Worm (Caenorhabditis elegans) whole organism, L4 larva: ENCODE results near the gene ddo-2.

ENCODE experiments used
- F49E8.2 ChIP-seq: sonication (generic microtip); optimal IDR thresholded peaks from 2 replicates; lab custom pipeline; 2016; ENCODE audit warnings: missing compliant biosample characterization, mild to moderate bottlenecking, missing genetic modification characterization, borderline replicate concordance
- R02D3.7 ChIP-seq: fragments of 150-350 bp; sonication (generic microtip); optimal IDR thresholded peaks from 3 replicates; lab custom pipeline; 2014; ENCODE audit warnings: missing biosample characterization, missing genetic modification characterization
- Y105C5A.15 ChIP-seq: fragments of 200-800 bp; sonication (Bioruptor generic); IDR thresholded peaks from 2 replicates; pipeline ENCODE4 v1.3.6; 2022; ENCODE audit warnings: missing genetic modification characterization, missing compliant biosample characterization
- Y48G9A.11 ChIP-seq: fragments of 200-800 bp; sonication (Bioruptor generic); IDR thresholded peaks from 2 replicates; pipeline ENCODE4 v1.3.6; 2022; ENCODE audit warnings: missing genetic modification reagents, missing genetic modification characterization, missing compliant biosample characterization
- Y75B8A.6 ChIP-seq: fragments of 200-800 bp; sonication (Bioruptor generic); IDR thresholded peaks from 2 replicates; pipeline ENCODE4 v1.3.6; 2022; ENCODE audit warnings: missing genetic modification reagents, missing genetic modification characterization, missing compliant biosample characterization
- ZK546.5 ChIP-seq, 2 experiments: sonication (generic microtip); optimal IDR thresholded peaks; 2 replicates each; lab custom pipeline; 2017; ENCODE audit warnings: missing biosample characterization in 2 of 2, missing genetic modification characterization in 2 of 2
- aha-1 ChIP-seq: fragments of 150-350 bp; peaks from one replicate; lab custom pipeline; 2014; ENCODE audit warnings: missing biosample characterization, missing genetic modification characterization
- ama-1 ChIP-seq: fragments of 150-350 bp; optimal IDR thresholded peaks from 2 replicates; lab custom pipeline; 2014; ENCODE audit warnings: inconsistent platforms, mixed read lengths
- arid-1 ChIP-seq: fragments of 200-800 bp; sonication (Bioruptor generic); conservative IDR thresholded peaks from 2 replicates; pipeline ENCODE4 v1.3.6; 2022; ENCODE audit warnings: missing genetic modification reagents, missing genetic modification characterization, missing compliant biosample characterization
- attf-4 ChIP-seq: sonication (generic microtip); optimal IDR thresholded peaks from 3 replicates; lab custom pipeline; 2017; ENCODE audit warnings: missing biosample characterization, missing genetic modification characterization
- ceh-20 ChIP-seq: fragments of 200-800 bp; sonication (Bioruptor generic); IDR thresholded peaks from 2 replicates; pipeline ENCODE4 v1.3.6; 2022; ENCODE audit warnings: missing genetic modification reagents, missing genetic modification characterization, missing compliant biosample characterization
- ceh-32 ChIP-seq: sonication (generic microtip); optimal IDR thresholded peaks from 2 replicates; lab custom pipeline; 2016; ENCODE audit warnings: mild to moderate bottlenecking, missing genetic modification characterization, missing compliant biosample characterization; ENCODE audit not compliant: poor library complexity
- ceh-62 ChIP-seq: sonication (generic microtip); optimal IDR thresholded peaks from 2 replicates; lab custom pipeline; 2017; ENCODE audit warnings: missing biosample characterization, missing genetic modification characterization
- ces-1 ChIP-seq: fragments of 150-350 bp; sonication (generic microtip); optimal IDR thresholded peaks from 4 replicates; lab custom pipeline; 2014; ENCODE audit warnings: missing biosample characterization, missing genetic modification reagents, missing genetic modification characterization
- cey-2 ChIP-seq: sonication (generic microtip); optimal IDR thresholded peaks from 3 replicates; lab custom pipeline; 2017; ENCODE audit warnings: missing genetic modification characterization, mild to moderate bottlenecking, missing compliant biosample characterization, antibody characterized with exemption, borderline replicate concordance; ENCODE audit not compliant: insufficient read depth
- daf-19 ChIP-seq: fragments of 200-800 bp; sonication (Bioruptor generic); conservative IDR thresholded peaks from 2 replicates; pipeline ENCODE4 v1.3.6; 2022; ENCODE audit warnings: missing genetic modification characterization, missing compliant biosample characterization
- egl-43 ChIP-seq: fragments of 200-800 bp; sonication (Bioruptor generic); IDR thresholded peaks from 2 replicates; pipeline ENCODE4 v1.3.6; 2022; ENCODE audit warnings: missing genetic modification reagents, missing genetic modification characterization, missing compliant biosample characterization
- gei-8 ChIP-seq: fragments of 200-800 bp; sonication (Bioruptor generic); optimal IDR thresholded peaks from 2 replicates; lab custom pipeline; 2018; ENCODE audit warnings: mild to moderate bottlenecking, missing genetic modification characterization, missing compliant biosample characterization
- hlh-11 ChIP-seq: fragments of 200-800 bp; sonication (Bioruptor generic); optimal IDR thresholded peaks from 2 replicates; lab custom pipeline; 2018; ENCODE audit warnings: mild to moderate bottlenecking, missing genetic modification characterization, missing compliant biosample characterization
- jun-1 ChIP-seq: fragments of 150-350 bp; optimal IDR thresholded peaks from 2 replicates; lab custom pipeline; 2014; ENCODE audit warnings: missing biosample characterization, missing genetic modification reagents, missing genetic modification characterization
- lim-7 ChIP-seq: fragments of 200-800 bp; sonication (Bioruptor generic); IDR thresholded peaks from 2 replicates; pipeline ENCODE4 v1.3.6; 2022; ENCODE audit warnings: missing genetic modification characterization, missing compliant biosample characterization
- lin-1 ChIP-seq: fragments of 200-800 bp; sonication (Bioruptor generic); IDR thresholded peaks from 2 replicates; pipeline ENCODE4 v1.3.6; 2022; ENCODE audit warnings: missing genetic modification reagents, missing genetic modification characterization, missing compliant biosample characterization
- lin-13 ChIP-seq: fragments of 150-350 bp; optimal IDR thresholded peaks from 2 replicates; lab custom pipeline; 2014; ENCODE audit warnings: missing biosample characterization, missing genetic modification reagents, missing genetic modification characterization
- lin-39 ChIP-seq: fragments of 150-350 bp; optimal IDR thresholded peaks from 2 replicates; lab custom pipeline; 2014; ENCODE audit warnings: missing biosample characterization, missing genetic modification reagents, missing genetic modification characterization
- lir-3 ChIP-seq: sonication (generic microtip); optimal IDR thresholded peaks from 2 replicates; lab custom pipeline; 2016; ENCODE audit warnings: mild to moderate bottlenecking, missing genetic modification characterization, missing compliant biosample characterization
- madf-5 ChIP-seq, 2 experiments: fragments of 200-800 bp; sonication (Bioruptor generic); IDR thresholded peaks; 2 replicates each; pipeline ENCODE4 v1.3.6; 2022; ENCODE audit warnings: missing compliant biosample characterization in 2 of 2, missing genetic modification characterization in 2 of 2
- madf-9 ChIP-seq: fragments of 200-800 bp; sonication (Bioruptor generic); conservative IDR thresholded peaks from 2 replicates; pipeline ENCODE4 v1.3.6; 2022; ENCODE audit warnings: missing genetic modification reagents, missing genetic modification characterization, missing compliant biosample characterization
- mdl-1 ChIP-seq, 2 experiments: fragments of 150-350 bp in 1 of 2; sonication (generic microtip) in 1 of 2; optimal IDR thresholded peaks; 2 replicates each; lab custom pipeline; 2014 to 2017; ENCODE audit warnings: missing biosample characterization in 2 of 2, missing genetic modification characterization in 2 of 2
- mdt-29 ChIP-seq: fragments of 200-800 bp; sonication (Bioruptor generic); IDR thresholded peaks from 2 replicates; pipeline ENCODE4 v1.3.6; 2022; ENCODE audit warnings: missing genetic modification reagents, missing genetic modification characterization, missing compliant biosample characterization
- mep-1 ChIP-seq: fragments of 150-350 bp; sonication (generic microtip); optimal IDR thresholded peaks from 3 replicates; lab custom pipeline; 2014; ENCODE audit warnings: missing biosample characterization, missing genetic modification characterization
- mes-2 ChIP-seq: sonication (generic microtip); optimal IDR thresholded peaks from 2 replicates; lab custom pipeline; 2016; ENCODE audit warnings: missing genotype, mild to moderate bottlenecking, missing genetic modification characterization, missing compliant biosample characterization; ENCODE audit not compliant: poor library complexity, severe bottlenecking
- nhr-102 ChIP-seq: sonication (generic microtip); optimal IDR thresholded peaks from 2 replicates; lab custom pipeline; 2016; ENCODE audit warnings: mild to moderate bottlenecking, missing genetic modification characterization, moderate library complexity, missing compliant biosample characterization
- nhr-11 ChIP-seq: fragments of 150-350 bp; optimal IDR thresholded peaks from 2 replicates; lab custom pipeline; 2014; ENCODE audit warnings: missing biosample characterization, missing genetic modification characterization
- pha-4 ChIP-seq, 2 experiments: fragments of 150-350 bp in 1 of 2; fragments of 200-800 bp in 1 of 2; sonication (Bioruptor generic) in 1 of 2; IDR thresholded peaks in 1 of 2; optimal IDR thresholded peaks in 1 of 2; 2 replicates each; pipeline versions ENCODE4 v1.3.6 to Lab custom; 2014 to 2022; ENCODE audit warnings: missing genetic modification characterization in 2 of 2, missing genetic modification reagents in 2 of 2, missing biosample characterization in 1 of 2, missing compliant biosample characterization in 1 of 2
- skn-1 ChIP-seq: fragments of 150-350 bp; optimal IDR thresholded peaks from 2 replicates; lab custom pipeline; 2014; ENCODE audit warnings: missing biosample characterization, missing genetic modification characterization
- unc-130 ChIP-seq: sonication (generic microtip); optimal IDR thresholded peaks from 2 replicates; lab custom pipeline; 2016; ENCODE audit warnings: missing genetic modification reagents, missing genetic modification characterization, missing compliant biosample characterization
- vab-7 ChIP-seq: fragments of 200-800 bp; sonication (Bioruptor generic); IDR thresholded peaks from 2 replicates; pipeline ENCODE4 v1.3.6; 2022; ENCODE audit warnings: missing genetic modification reagents, missing genetic modification characterization, missing compliant biosample characterization

The ddo-2 gene

DNA sequence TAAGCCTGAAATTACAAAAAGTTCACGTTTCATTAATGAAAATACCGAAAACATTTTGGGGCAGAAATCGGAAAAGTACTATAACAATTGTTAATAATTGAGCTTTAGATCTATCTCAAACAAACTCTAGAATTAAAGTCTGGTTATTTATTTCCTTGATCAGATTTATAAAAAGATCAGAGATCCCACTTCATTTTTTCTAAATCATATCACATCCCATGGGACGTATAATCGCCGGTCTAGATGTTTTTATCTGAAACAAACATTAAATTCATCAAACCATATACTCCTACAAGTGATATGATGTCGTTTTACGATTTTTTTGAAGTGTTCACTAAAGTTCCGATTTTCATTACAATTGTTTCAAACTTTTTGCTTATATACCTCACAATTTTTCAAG, 23.8 kb downstream of the ddo-2 start, which contains the start of gene str-41:
Gene str-41 (plus strand): TSS at position 301 of the 400 bp plus-strand sequence.
- TF ChIP-seq ces-1: no peak
- no peak for TF ChIP-seq Y48G9A.11 (GFP tag; lab: Robert Waterston, UW)
- TF ChIP-seq Y75B8A.6 (GFP tag; lab: Robert Waterston, UW): no peak
- TF ChIP-seq ceh-32 (tag; lab: Kevin White, UChicago): no peak
- TF ChIP-seq skn-1 (tag; lab: Kevin White, UChicago): no peak
- TF ChIP-seq egl-43 (GFP tag; lab: Robert Waterston, UW): no peak
- TF ChIP-seq ZK546.5 (tag; optimal IDR thresholded peaks at IDR 0.05; lab: Kevin White, UChicago): no peak
- TF ChIP-seq lim-7 (GFP tag; lab: Robert Waterston, UW): no peak
- TF ChIP-seq Y105C5A.15 (GFP tag; lab: Robert Waterston, UW): no peak
- no peak for TF ChIP-seq lir-3 (tag; lab: Kevin White, UChicago)
- no peak for TF ChIP-seq R02D3.7
- TF ChIP-seq unc-130 (GFP tag; lab: Kevin White, UChicago): no peak
- TF ChIP-seq nhr-11 (tag; lab: Kevin White, UChicago): no peak
- TF ChIP-seq gei-8 (GFP tag; lab: Kevin White, UChicago): no peak
- no peak for TF ChIP-seq pha-4 (GFP tag; IDR thresholded peaks at IDR 0.05; lab: Robert Waterston, UW)
- TF ChIP-seq pha-4 (tag; optimal IDR thresholded peaks at IDR 0.05; lab: Kevin White, UChicago): no peak
- no peak for TF ChIP-seq jun-1 (tag; lab: Kevin White, UChicago)
- TF ChIP-seq hlh-11 (tag; lab: Kevin White, UChicago): no peak
- no peak for TF ChIP-seq lin-39 (tag; lab: Kevin White, UChicago)
- TF ChIP-seq nhr-102 (tag; lab: Kevin White, UChicago): no peak

DNA sequence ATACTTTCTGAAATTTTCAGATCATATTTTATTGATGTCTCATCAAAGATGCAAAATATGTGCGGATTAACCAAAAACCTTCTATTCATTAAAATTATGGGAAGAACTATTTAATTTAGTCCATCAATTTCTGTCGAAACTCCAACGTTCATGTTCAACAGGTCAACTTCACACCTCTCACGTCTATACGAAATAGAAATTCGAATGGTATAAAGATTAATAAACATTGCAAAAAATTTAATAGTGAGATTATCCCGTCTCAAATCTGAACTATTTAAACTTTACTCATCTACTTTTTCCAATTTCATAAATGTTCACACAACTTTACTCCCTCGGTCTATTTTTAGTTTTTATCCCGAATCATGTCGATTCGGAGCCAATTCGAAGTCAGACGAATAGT, 25.9 kb downstream of the ddo-2 start, which contains the start of gene R13D7.2:
Gene R13D7.2 (plus strand): TSS at position 301 of the 400 bp plus-strand sequence.
- TF ChIP-seq madf-5 (GFP tag; IDR thresholded peaks at IDR 0.05; lab: Robert Waterston, UW) (no peak), Y105C5A.15 (GFP tag; lab: Robert Waterston, UW) (no peak), attf-4 (tag; lab: Kevin White, UChicago) (no peak), daf-19 (GFP tag; lab: Robert Waterston, UW) (no peak), madf-9 (GFP tag; lab: Robert Waterston, UW) (no peak), ama-1 (lab: Kevin White, UChicago) (no peak), arid-1 (GFP tag; lab: Robert Waterston, UW) (no peak), pha-4 (GFP tag; IDR thresholded peaks at IDR 0.05; lab: Robert Waterston, UW) (no peak), pha-4 (tag; optimal IDR thresholded peaks at IDR 0.05; lab: Kevin White, UChicago) (no peak), lin-1 (no peak), cey-2 (no peak), mdl-1 (tag; optimal IDR thresholded peaks at IDR 0.05; lab: Kevin White, UChicago) (no peak), ceh-20 (GFP tag; lab: Robert Waterston, UW) (no peak)

DNA sequence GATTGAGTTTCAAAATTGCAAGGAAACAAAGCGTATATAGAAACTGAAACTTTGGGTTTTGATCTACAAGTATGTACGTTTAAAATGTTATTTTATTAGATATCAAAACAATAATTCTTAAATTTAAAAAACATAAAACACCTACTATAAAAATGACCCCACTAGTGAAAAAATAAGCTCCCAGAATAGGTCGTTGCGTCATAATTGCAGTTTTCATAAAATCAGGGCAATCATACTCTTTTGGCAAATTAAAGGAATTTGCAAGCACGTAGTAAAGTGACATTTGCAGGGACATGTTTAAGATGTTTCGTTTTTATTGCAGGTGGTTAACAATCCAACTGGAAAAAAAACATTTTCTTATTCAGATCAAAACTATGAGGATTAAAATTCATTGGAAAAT, 27.0 kb downstream of the ddo-2 start, which contains the start of gene srt-6:
Gene srt-6 (minus strand): TSS at position 295 of the 400 bp plus-strand sequence.
- TF ChIP-seq lin-13 (GFP tag; lab: Kevin White, UChicago) (no peak), vab-7 (no peak), mes-2 (no peak), mdt-29 (GFP tag; lab: Robert Waterston, UW) (no peak), ceh-62 (tag; lab: Kevin White, UChicago) (no peak), daf-19 (GFP tag; lab: Robert Waterston, UW) (no peak), aha-1 (no peak), Y48G9A.11 (GFP tag; lab: Robert Waterston, UW) (no peak), mep-1 (no peak), F49E8.2 (tag; lab: Kevin White, UChicago) (no peak)
